Fruit fly (Drosophila melanogaster) whole organism, prepupa: ENCODE results near the gene Dok.

Source experiments
- Blimp-1 ChIP-seq: fragments of 200-800 bp; sonication (Bioruptor generic); optimal IDR thresholded peaks from 3 replicates; lab custom pipeline; 2017; ENCODE audit warnings: missing biosample characterization, missing genetic modification characterization, mild to moderate bottlenecking, moderate library complexity, missing genetic modification reagents
- CG10631 ChIP-seq: fragments of 200-800 bp; sonication (Bioruptor generic); optimal IDR thresholded peaks from 2 replicates; lab custom pipeline; 2016; ENCODE audit warnings: missing biosample characterization, missing genetic modification characterization
- CG10669 ChIP-seq: fragments of 200-800 bp; sonication (Bioruptor generic); optimal IDR thresholded peaks from 3 replicates; lab custom pipeline; 2018; ENCODE audit warnings: missing biosample characterization, mild to moderate bottlenecking, missing genetic modification characterization, moderate library complexity
- CG11294 ChIP-seq: fragments of 200-800 bp; sonication (Bioruptor generic); IDR thresholded peaks from 2 replicates; pipeline ENCODE4 v1.3.6; 2022; ENCODE audit warnings: missing biosample characterization, missing genetic modification characterization
- CG3032 ChIP-seq: fragments of 200-800 bp; optimal IDR thresholded peaks from 2 replicates; lab custom pipeline; 2019; ENCODE audit warnings: missing biosample characterization, mild to moderate bottlenecking, missing genetic modification characterization, moderate library complexity
- CG31627 ChIP-seq: fragments of 200-800 bp; sonication (Bioruptor generic); optimal IDR thresholded peaks from 3 replicates; lab custom pipeline; 2016; ENCODE audit warnings: missing biosample characterization, missing genetic modification characterization
- CG4318 ChIP-seq: fragments of 200-800 bp; sonication (Bioruptor generic); optimal IDR thresholded peaks from 3 replicates; lab custom pipeline; 2017; ENCODE audit warnings: missing biosample characterization, mild to moderate bottlenecking, missing genetic modification characterization
- CG6163 ChIP-seq: fragments of 200-800 bp; sonication (Bioruptor generic); IDR thresholded peaks from 3 replicates; pipeline ENCODE4 v1.3.6; 2022; ENCODE audit warnings: missing biosample characterization, missing genetic modification characterization
- CG6276 ChIP-seq: fragments of 200-800 bp; sonication (Bioruptor generic); optimal IDR thresholded peaks from 2 replicates; lab custom pipeline; 2017; ENCODE audit warnings: missing biosample characterization, mild to moderate bottlenecking, missing genetic modification characterization
- CG6854 ChIP-seq: fragments of 200-800 bp; sonication (Bioruptor generic); optimal IDR thresholded peaks from 2 replicates; lab custom pipeline; 2017; ENCODE audit warnings: missing biosample characterization, mild to moderate bottlenecking, missing genetic modification characterization
- CG7368 ChIP-seq: fragments of 200-800 bp; sonication (Bioruptor generic); optimal IDR thresholded peaks from 3 replicates; lab custom pipeline; 2016; ENCODE audit warnings: missing biosample characterization, missing genetic modification characterization
- CG8119 ChIP-seq: fragments of 200-800 bp; sonication (Bioruptor generic); IDR thresholded peaks from 3 replicates; pipeline ENCODE4 v1.3.6; 2022; ENCODE audit warnings: missing biosample characterization, missing genetic modification characterization
- CG8319 ChIP-seq: fragments of 200-800 bp; sonication (Bioruptor generic); optimal IDR thresholded peaks from 3 replicates; lab custom pipeline; 2016; ENCODE audit warnings: missing biosample characterization, missing genetic modification characterization
- CG8632 ChIP-seq: fragments of 200-800 bp; sonication (Bioruptor generic); optimal IDR thresholded peaks from 3 replicates; lab custom pipeline; 2016; ENCODE audit warnings: missing biosample characterization, missing genetic modification characterization
- Eip75B ChIP-seq: fragments of 200-800 bp; sonication (Bioruptor generic); optimal IDR thresholded peaks from 3 replicates; lab custom pipeline; 2016; ENCODE audit warnings: missing biosample characterization, missing genetic modification characterization
- Eip78C ChIP-seq: fragments of 200-800 bp; sonication (Bioruptor generic); peaks from one replicate; lab custom pipeline; 2016; ENCODE audit warnings: missing biosample characterization, missing genetic modification characterization
- Gug ChIP-seq: fragments of 200-800 bp; sonication (Bioruptor generic); IDR thresholded peaks from 2 replicates; pipeline ENCODE4 v1.3.6; 2022; ENCODE audit warnings: missing biosample characterization, missing genetic modification characterization
- Hr38 ChIP-seq: sonication (Bioruptor generic); optimal IDR thresholded peaks from 2 replicates; lab custom pipeline; 2016; ENCODE audit warnings: missing biosample characterization, missing genetic modification characterization
- Hr39 ChIP-seq: fragments of 200-800 bp; sonication (Bioruptor generic); optimal IDR thresholded peaks from 2 replicates; lab custom pipeline; 2016; ENCODE audit warnings: missing biosample characterization, missing genetic modification characterization
- Hr4 ChIP-seq: fragments of 200-800 bp; sonication (Bioruptor generic); optimal IDR thresholded peaks from 3 replicates; lab custom pipeline; 2016; ENCODE audit warnings: missing biosample characterization, missing genetic modification characterization
- Lpt ChIP-seq: fragments of 200-800 bp; sonication (Bioruptor generic); optimal IDR thresholded peaks from 3 replicates; lab custom pipeline; 2016; ENCODE audit warnings: missing biosample characterization, missing genetic modification characterization
- Met ChIP-seq: fragments of 200-800 bp; sonication (Bioruptor generic); optimal IDR thresholded peaks from 3 replicates; lab custom pipeline; 2016; ENCODE audit warnings: missing biosample characterization, missing genetic modification characterization
- OdsH ChIP-seq: fragments of 200-800 bp; sonication (Bioruptor generic); optimal IDR thresholded peaks from 3 replicates; lab custom pipeline; 2016; ENCODE audit warnings: missing biosample characterization, missing genetic modification characterization
- Smox ChIP-seq: fragments of 200-800 bp; sonication (Bioruptor generic); optimal IDR thresholded peaks from 3 replicates; lab custom pipeline; 2016; ENCODE audit warnings: missing biosample characterization, missing genetic modification characterization
- Sox14 ChIP-seq: fragments of 200-800 bp; sonication (Bioruptor generic); optimal IDR thresholded peaks from 3 replicates; lab custom pipeline; 2016; ENCODE audit warnings: missing biosample characterization, missing genetic modification characterization
- Sox15 ChIP-seq: fragments of 200-800 bp; sonication (Bioruptor generic); optimal IDR thresholded peaks from 3 replicates; lab custom pipeline; 2016; ENCODE audit warnings: missing biosample characterization, missing genetic modification characterization
- acj6 ChIP-seq: fragments of 200-800 bp; sonication (Bioruptor generic); optimal IDR thresholded peaks from 3 replicates; lab custom pipeline; 2016; ENCODE audit warnings: missing biosample characterization, missing genetic modification characterization
- cyc ChIP-seq: fragments of 200-800 bp; sonication (Bioruptor generic); optimal IDR thresholded peaks from 3 replicates; lab custom pipeline; 2016; ENCODE audit warnings: missing biosample characterization, missing genetic modification characterization
- dac ChIP-seq: fragments of 200-800 bp; sonication (Bioruptor generic); optimal IDR thresholded peaks from 2 replicates; lab custom pipeline; 2017; ENCODE audit warnings: missing biosample characterization, mild to moderate bottlenecking, missing genetic modification characterization
- eg ChIP-seq: fragments of 200-800 bp; sonication (Bioruptor generic); IDR thresholded peaks from 3 replicates; pipeline ENCODE4 v1.3.6; 2022; ENCODE audit warnings: missing biosample characterization, missing genetic modification characterization
- esn ChIP-seq: fragments of 200-800 bp; sonication (Bioruptor generic); optimal IDR thresholded peaks from 2 replicates; lab custom pipeline; 2016; ENCODE audit warnings: missing biosample characterization, mild to moderate bottlenecking, missing genetic modification characterization, moderate library complexity
- fd85E ChIP-seq: fragments of 200-800 bp; sonication (Bioruptor generic); optimal IDR thresholded peaks from 3 replicates; lab custom pipeline; 2016; ENCODE audit warnings: missing biosample characterization, missing genetic modification characterization
- fkh ChIP-seq: fragments of 200-800 bp; sonication (Bioruptor generic); optimal IDR thresholded peaks from 3 replicates; lab custom pipeline; 2017; ENCODE audit warnings: missing biosample characterization, mild to moderate bottlenecking, missing genetic modification characterization, moderate library complexity
- net ChIP-seq: fragments of 200-800 bp; sonication (Bioruptor generic); optimal IDR thresholded peaks from 3 replicates; lab custom pipeline; 2016; ENCODE audit warnings: missing biosample characterization, missing genetic modification characterization
- spab ChIP-seq: fragments of 200-800 bp; sonication (Bioruptor generic); optimal IDR thresholded peaks from 2 replicates; lab custom pipeline; 2017; ENCODE audit warnings: missing biosample characterization, mild to moderate bottlenecking, missing genetic modification characterization, missing genetic modification reagents
- svp ChIP-seq: fragments of 200-800 bp; sonication (Bioruptor generic); peaks from one replicate; lab custom pipeline; 2016; ENCODE audit warnings: missing biosample characterization, missing genetic modification characterization

Dok gene

dm6 chrX:7323649-7324511, at the start of gene Dok, which contains the start of gene Atg5:
Gene Dok (plus strand): TSS chrX:7324214.
Gene Atg5 (minus strand): TSS chrX:7323770.
- peak; percentile 28 for TF ChIP-seq fkh (GFP tag; lab: Kevin White, UChicago)
- TF ChIP-seq CG10669 (GFP tag; lab: Kevin White, UChicago), result no peak
- peak; percentile 14 for TF ChIP-seq Hr39 (GFP tag; lab: Kevin White, UChicago)
- no peak for TF ChIP-seq Smox (GFP tag; lab: Kevin White, UChicago)
- 0 out of 3 replicates have a peak, but pooled peaks have one; percentile 22 for TF ChIP-seq eg (GFP tag; lab: Robert Waterston, UW)
- peak; percentile 31 for TF ChIP-seq CG31627
- TF ChIP-seq CG8632 (GFP tag; lab: Kevin White, UChicago), result no peak
- TF ChIP-seq CG3032 (tag; lab: Kevin White, UChicago), result peak; percentile 16
- peak; percentile 20 for TF ChIP-seq Eip78C (GFP tag; lab: Kevin White, UChicago)
- no peak for TF ChIP-seq Blimp-1 (GFP tag; lab: Kevin White, UChicago)
- peak; percentile 7 for TF ChIP-seq OdsH (GFP tag; lab: Kevin White, UChicago)
- TF ChIP-seq esn (GFP tag; lab: Kevin White, UChicago), result no peak
- TF ChIP-seq CG10631 (GFP tag; lab: Kevin White, UChicago), result peak; percentile 36
- peak; percentile 51 for TF ChIP-seq Sox14 (GFP tag; lab: Kevin White, UChicago)
- no peak for TF ChIP-seq Gug
- TF ChIP-seq cyc (GFP tag; lab: Kevin White, UChicago), result peak; percentile 33
- TF ChIP-seq, all 60 proteins: peak for 10

- TF ChIP-seq CG10669 (GFP tag; lab: Kevin White, UChicago) (no peak), CG3032 (tag; lab: Kevin White, UChicago) (no peak), Sox14 (GFP tag; lab: Kevin White, UChicago) (no peak), svp (peak; percentile 63), CG11294 (GFP tag; lab: Robert Waterston, UW) (no peak), fkh (GFP tag; lab: Kevin White, UChicago) (peak; percentile 82), Eip78C (GFP tag; lab: Kevin White, UChicago) (peak; percentile 31), Hr38 (GFP tag; lab: Kevin White, UChicago) (no peak), CG4318 (no peak)
These were observed 47.0 kb upstream of the Dok start for dm6 chrX:7277038-7277437.

- TF ChIP-seq Sox14 (GFP tag; lab: Kevin White, UChicago), result no peak
- TF ChIP-seq esn (GFP tag; lab: Kevin White, UChicago), result no peak
- TF ChIP-seq CG6163, result no peak
- no peak for TF ChIP-seq Hr4 (GFP tag; lab: Kevin White, UChicago)
- TF ChIP-seq cyc (GFP tag; lab: Kevin White, UChicago), result no peak
- TF ChIP-seq Gug, result no peak
- no peak for TF ChIP-seq CG7368 (GFP tag; lab: Kevin White, UChicago)
- no peak for TF ChIP-seq CG3032 (tag; lab: Kevin White, UChicago)
- no peak for TF ChIP-seq Lpt (GFP tag; lab: Kevin White, UChicago)
- TF ChIP-seq Smox (GFP tag; lab: Kevin White, UChicago), result no peak
- TF ChIP-seq CG8319 (GFP tag; lab: Kevin White, UChicago), result no peak
- TF ChIP-seq acj6 (GFP tag; lab: Kevin White, UChicago), result no peak
- no peak for TF ChIP-seq CG6854 (GFP tag; lab: Kevin White, UChicago)
- TF ChIP-seq Eip75B, result no peak
- no peak for TF ChIP-seq spab (GFP tag; lab: Kevin White, UChicago)
- no peak for TF ChIP-seq CG6276
- TF ChIP-seq net (GFP tag; lab: Kevin White, UChicago), result no peak
- TF ChIP-seq dac, result no peak
These were observed 39.0 kb upstream of the Dok start for dm6 chrX:7284964-7285363.

dm6 chrX:7285410-7285809, 38.6 kb upstream of the Dok start:
- TF ChIP-seq CG8119, result 0 out of 3 replicates have a peak, but pooled peaks have one; percentile 12
- no peak for TF ChIP-seq fd85E (GFP tag; lab: Kevin White, UChicago)
- no peak for TF ChIP-seq Met
- TF ChIP-seq svp, result no peak
- TF ChIP-seq Sox15, result no peak
